Fruit fly (Drosophila melanogaster): Measurements from ENCODE around the gene mib1.

dm6 chr3L:15979240-15979639 lies 32.4 kb downstream of the mib1 start:
- TF ChIP-seq D1 (tag; optimal IDR thresholded peaks at IDR 0.05): no peak
- TF ChIP-seq Pif1B (GFP tag; optimal IDR thresholded peaks at IDR 0.05): no peak
- no peak for TF ChIP-seq Ets98B (GFP tag; IDR thresholded peaks at IDR 0.05)
- peak; percentile 46 for TF ChIP-seq EcR (GFP tag; optimal IDR thresholded peaks at IDR 0.05)
- TF ChIP-seq CG14655 (GFP tag; optimal IDR thresholded peaks at IDR 0.05): no peak
- TF ChIP-seq gl (tag; optimal IDR thresholded peaks at IDR 0.05): no peak
- TF ChIP-seq CG12605 (GFP tag; IDR thresholded peaks at IDR 0.05): no peak
- no peak for TF ChIP-seq CG32121 (GFP tag; IDR thresholded peaks at IDR 0.05)
- no peak for TF ChIP-seq CG15710 (tag; optimal IDR thresholded peaks at IDR 0.05)
- no peak for TF ChIP-seq fd96Ca (GFP tag; IDR thresholded peaks at IDR 0.05)
- no peak for TF ChIP-seq CG17806 (tag; optimal IDR thresholded peaks at IDR 0.05)

Measured in whole organism, pupa.